Fruit fly (Drosophila melanogaster): ENCODE measurements around the gene CG14866.
A peak's percentile ranks its signal among the peaks of the same experiment; 100 is the strongest.

CG14866 gene

DNA sequence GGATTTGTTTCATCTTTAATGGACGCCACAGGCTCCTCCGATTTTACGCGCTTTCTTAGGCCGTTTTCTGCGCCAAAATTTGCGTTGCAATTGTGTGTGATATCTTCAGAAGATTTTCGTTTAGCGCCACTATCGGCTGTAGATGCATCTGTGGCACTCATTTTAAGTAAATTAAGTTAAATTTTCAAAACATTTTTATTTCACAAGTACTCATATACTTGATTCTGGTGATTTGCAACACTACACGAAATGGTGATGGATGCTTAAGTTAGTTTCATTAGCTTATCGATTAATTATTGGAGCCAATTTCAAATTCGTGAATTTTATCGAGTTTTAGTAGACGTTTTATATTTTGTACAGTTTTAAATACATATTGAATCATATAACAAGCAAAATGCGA lies 47.3 kb downstream of the CG14866 start, which contains the start of gene CG6171:
CG6171 (minus strand) TSS at position 250 of the 400 bp plus-strand sequence.
- TF ChIP-seq CG7101 (tag; optimal IDR thresholded peaks at IDR 0.05) (peak; percentile 44), pad (GFP tag; optimal IDR thresholded peaks at IDR 0.05) (no peak), bab1 (GFP tag; optimal IDR thresholded peaks at IDR 0.05) (peak; percentile 46), CG1620 (GFP tag; optimal IDR thresholded peaks at IDR 0.05) (peak; percentile 41), Mnt (GFP tag; optimal IDR thresholded peaks at IDR 0.05) (peak; percentile 9), Crg-1 (GFP tag; optimal IDR thresholded peaks at IDR 0.05) (peak; percentile 17), ovo (GFP tag; optimal IDR thresholded peaks at IDR 0.05) (no peak), CG14711 (tag; optimal IDR thresholded peaks at IDR 0.05) (peak; percentile 38)

DNA sequence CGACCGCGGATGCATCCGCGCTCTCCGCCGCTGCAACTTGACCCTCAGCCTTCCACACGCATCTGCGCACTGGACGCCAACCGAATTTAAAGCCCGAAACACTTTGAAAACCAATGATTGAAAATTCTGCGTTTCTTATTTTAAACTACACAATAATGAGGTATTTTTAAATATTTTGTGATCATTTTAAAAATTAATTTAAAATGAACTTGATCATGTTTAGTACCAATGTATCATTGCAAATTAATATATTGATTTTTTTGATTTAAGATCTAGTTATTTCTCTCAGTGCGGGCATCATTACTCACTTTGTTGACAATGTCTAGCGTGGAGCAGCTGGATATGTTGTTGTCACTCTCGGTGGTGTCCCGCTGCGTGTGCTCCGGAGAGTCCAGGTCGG lies 50.6 kb downstream of the CG14866 start:
- TF ChIP-seq bab1 (GFP tag; optimal IDR thresholded peaks at IDR 0.05) (no peak), CG7045 (GFP tag; optimal IDR thresholded peaks at IDR 0.05) (peak; percentile 67), CG12768 (GFP tag; optimal IDR thresholded peaks at IDR 0.05) (peak; percentile 7), toe (GFP tag; optimal IDR thresholded peaks at IDR 0.05) (no peak), CG14711 (tag; optimal IDR thresholded peaks at IDR 0.05) (peak; percentile 70), CG7101 (tag; optimal IDR thresholded peaks at IDR 0.05) (peak; percentile 76), CG33017 (tag; optimal IDR thresholded peaks at IDR 0.05) (peak; percentile 87)

DNA sequence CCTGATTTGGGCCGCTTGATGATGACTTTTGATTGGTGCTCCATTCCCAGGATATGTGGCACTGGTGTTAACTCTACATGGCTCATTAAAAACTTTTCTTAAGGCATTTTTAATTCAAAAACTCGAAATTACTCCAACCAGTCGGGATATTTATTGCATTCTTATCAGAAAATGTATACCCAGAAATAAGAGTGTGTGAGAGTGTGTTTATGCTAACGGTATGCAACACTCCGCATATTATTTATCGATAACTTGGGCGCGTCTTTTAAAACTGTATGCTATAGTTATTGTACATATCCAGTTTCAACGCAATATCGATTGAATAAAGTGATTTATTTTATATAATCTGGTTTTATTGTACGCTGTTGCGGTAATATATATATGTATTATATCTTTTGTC lies 51.2 kb downstream of the CG14866 start, which contains the start of gene CG34404:
CG34404 (minus strand) TSS at position 189 of the 400 bp plus-strand sequence.
- TF ChIP-seq cnc (optimal IDR thresholded peaks at IDR 0.05) (no peak), cic (GFP tag; optimal IDR thresholded peaks at IDR 0.05) (no peak), Crg-1 (GFP tag; optimal IDR thresholded peaks at IDR 0.05) (peak; percentile 19), CG7045 (GFP tag; optimal IDR thresholded peaks at IDR 0.05) (no peak), toe (GFP tag; optimal IDR thresholded peaks at IDR 0.05) (no peak), CG14711 (tag; optimal IDR thresholded peaks at IDR 0.05) (no peak), ovo (GFP tag; optimal IDR thresholded peaks at IDR 0.05) (no peak), Clk (GFP tag; optimal IDR thresholded peaks at IDR 0.05) (no peak), kay (GFP tag; ENCODE audit: borderline replicate concordance) (no peak), CG11617 (GFP tag; optimal IDR thresholded peaks at IDR 0.05) (no peak), Hr96 (GFP tag; optimal IDR thresholded peaks at IDR 0.05) (no peak), pad (GFP tag; optimal IDR thresholded peaks at IDR 0.05) (no peak), CG1620 (GFP tag; optimal IDR thresholded peaks at IDR 0.05) (peak; percentile 24), CG7101 (tag; optimal IDR thresholded peaks at IDR 0.05) (peak; percentile 34), CG5204 (GFP tag; optimal IDR thresholded peaks at IDR 0.05) (no peak), Mnt (GFP tag; optimal IDR thresholded peaks at IDR 0.05) (peak; percentile 10), bab1 (GFP tag; optimal IDR thresholded peaks at IDR 0.05) (no peak), CG33017 (tag; optimal IDR thresholded peaks at IDR 0.05) (no peak), tj (GFP tag; optimal IDR thresholded peaks at IDR 0.05) (no peak), CG12768 (GFP tag; optimal IDR thresholded peaks at IDR 0.05) (no peak)

Data from whole organism, adult.